Fruit fly (Drosophila melanogaster) whole organism, embryonic: Measurements from ENCODE around the gene ND-SGDH.

Source experiments
- Ada2b ChIP-seq: fragments of 200-800 bp; sonication (Bioruptor generic); IDR thresholded peaks from 2 replicates; pipeline ENCODE4 v1.3.6; 2022; ENCODE audit warnings: missing biosample characterization, missing genetic modification characterization
- Atf-2 ChIP-seq: fragments of 200-800 bp; sonication (Bioruptor generic); optimal IDR thresholded peaks from 2 replicates; lab custom pipeline; 2016; ENCODE audit warnings: missing biosample characterization, missing genetic modification characterization
- CG1024 ChIP-seq: fragments of 200-800 bp; sonication (Bioruptor generic); IDR thresholded peaks from 2 replicates; pipeline ENCODE4 v1.3.6; 2022; ENCODE audit warnings: missing biosample characterization, missing genetic modification characterization
- CG10565 ChIP-seq: fragments of 200-800 bp; sonication (Bioruptor generic); optimal IDR thresholded peaks from 3 replicates; lab custom pipeline; 2016; ENCODE audit warnings: missing biosample characterization, mild to moderate bottlenecking, missing genetic modification characterization
- CG13287 ChIP-seq: fragments of 200-800 bp; sonication (Bioruptor generic); IDR thresholded peaks from 2 replicates; pipeline ENCODE4 v1.3.6; 2022; ENCODE audit warnings: missing biosample characterization, missing genetic modification characterization; ENCODE audit not compliant: partially characterized antibody
- CG16815 ChIP-seq: fragments of 200-800 bp; sonication (Bioruptor generic); optimal IDR thresholded peaks from 3 replicates; lab custom pipeline; 2017; ENCODE audit warnings: missing biosample characterization, mild to moderate bottlenecking, missing genetic modification characterization
- CG17359 ChIP-seq: fragments of 200-800 bp; sonication (Bioruptor generic); optimal IDR thresholded peaks from 3 replicates; lab custom pipeline; 2018; ENCODE audit warnings: missing biosample characterization, mild to moderate bottlenecking, missing genetic modification characterization, moderate library complexity
- CG17568 ChIP-seq: fragments of 200-800 bp; sonication (Bioruptor generic); optimal IDR thresholded peaks from 2 replicates; lab custom pipeline; 2018; ENCODE audit warnings: missing biosample characterization, mild to moderate bottlenecking, missing genetic modification characterization, moderate library complexity
- CG17612 ChIP-seq: fragments of 200-800 bp; sonication (Bioruptor generic); IDR thresholded peaks from 2 replicates; pipeline ENCODE4 v1.3.6; 2022; ENCODE audit warnings: missing biosample characterization, missing genetic modification characterization
- CG18262 ChIP-seq: fragments of 200-800 bp; optimal IDR thresholded peaks from 3 replicates; lab custom pipeline; 2019; ENCODE audit warnings: missing biosample characterization, mild to moderate bottlenecking, missing genetic modification characterization, moderate library complexity
- CG18599 ChIP-seq: fragments of 200-800 bp; sonication (Bioruptor generic); optimal IDR thresholded peaks from 3 replicates; lab custom pipeline; 2017; ENCODE audit warnings: missing biosample characterization, missing genetic modification characterization, mild to moderate bottlenecking, moderate library complexity, missing genetic modification reagents
- CG18619 ChIP-seq: fragments of 200-800 bp; sonication (Bioruptor generic); optimal IDR thresholded peaks from 3 replicates; lab custom pipeline; 2017; ENCODE audit warnings: missing biosample characterization, mild to moderate bottlenecking, missing genetic modification characterization
- CG18764 ChIP-seq: fragments of 200-800 bp; sonication (Bioruptor generic); optimal IDR thresholded peaks from 3 replicates; lab custom pipeline; 2016; ENCODE audit warnings: missing biosample characterization, missing genetic modification characterization
- CG2202 ChIP-seq: fragments of 200-800 bp; sonication (Bioruptor generic); optimal IDR thresholded peaks from 2 replicates; lab custom pipeline; 2018; ENCODE audit warnings: missing biosample characterization, mild to moderate bottlenecking, missing genetic modification characterization
- CG6689 ChIP-seq: fragments of 200-800 bp; sonication (Bioruptor generic); IDR thresholded peaks from 2 replicates; pipeline ENCODE4 v1.3.6; 2022; ENCODE audit warnings: missing biosample characterization, missing genetic modification characterization
- CG6791 ChIP-seq: fragments of 200-800 bp; sonication (Bioruptor generic); IDR thresholded peaks from 3 replicates; pipeline ENCODE4 v1.3.6; 2022; ENCODE audit warnings: missing biosample characterization, missing genetic modification characterization; ENCODE audit not compliant: partially characterized antibody
- Dek ChIP-seq: fragments of 200-800 bp; sonication (Bioruptor generic); optimal IDR thresholded peaks from 3 replicates; lab custom pipeline; 2019; ENCODE audit warnings: missing biosample characterization, mild to moderate bottlenecking, missing genetic modification characterization, moderate library complexity
- Dll ChIP-seq: fragments of 200-800 bp; sonication (Bioruptor generic); IDR thresholded peaks from 4 replicates; pipeline ENCODE4 v1.3.6; 2022; ENCODE audit warnings: missing biosample characterization, missing genetic modification characterization; ENCODE audit not compliant: partially characterized antibody
- HLH3B ChIP-seq: fragments of 200-800 bp; sonication (Bioruptor generic); IDR thresholded peaks from 2 replicates; pipeline ENCODE4 v1.3.6; 2022; ENCODE audit warnings: missing biosample characterization, missing genetic modification characterization
- HmgZ ChIP-seq: fragments of 200-800 bp; sonication (Bioruptor generic); optimal IDR thresholded peaks from 2 replicates; lab custom pipeline; 2018; ENCODE audit warnings: missing biosample characterization, mild to moderate bottlenecking, missing genetic modification characterization
- Hmr ChIP-seq: fragments of 200-800 bp; sonication (Bioruptor generic); optimal IDR thresholded peaks from 3 replicates; lab custom pipeline; 2017; ENCODE audit warnings: mild to moderate bottlenecking, missing biosample characterization, missing genetic modification reagents, missing genetic modification characterization
- Hr78 ChIP-seq, 2 experiments: fragments of 200-800 bp in 1 of 2; fragments of >200 bp in 1 of 2; sonication (Bioruptor generic) in 1 of 2; optimal IDR thresholded peaks; 2 replicates each; lab custom pipeline; 2017 to 2019; ENCODE audit warnings: missing biosample characterization in 2 of 2, missing genetic modification characterization in 2 of 2, mild to moderate bottlenecking in 1 of 2, moderate library complexity in 1 of 2
- Hsf ChIP-seq: fragments of 200-800 bp; sonication (Bioruptor generic); optimal IDR thresholded peaks from 3 replicates; lab custom pipeline; 2016; ENCODE audit warnings: missing biosample characterization, missing genetic modification characterization
- Lpt ChIP-seq: fragments of >200 bp; optimal IDR thresholded peaks from 2 replicates; lab custom pipeline; 2018; ENCODE audit warnings: missing biosample characterization, missing genetic modification characterization
- Mes4 ChIP-seq: fragments of 200-800 bp; sonication (Bioruptor generic); optimal IDR thresholded peaks from 2 replicates; lab custom pipeline; 2016; ENCODE audit warnings: missing biosample characterization, missing genetic modification characterization
- NC2α ChIP-seq: fragments of 200-800 bp; sonication (Bioruptor generic); optimal IDR thresholded peaks from 2 replicates; lab custom pipeline; 2016; ENCODE audit warnings: missing biosample characterization, missing genetic modification characterization
- NK7.1 ChIP-seq: fragments of 200-800 bp; sonication (Bioruptor generic); optimal IDR thresholded peaks from 3 replicates; lab custom pipeline; 2016; ENCODE audit warnings: missing biosample characterization, missing genetic modification characterization
- Poxn ChIP-seq: fragments of 200-800 bp; sonication (Bioruptor generic); IDR thresholded peaks from 2 replicates; pipeline ENCODE4 v1.3.6; 2022; ENCODE audit warnings: missing biosample characterization, missing genetic modification characterization
- az2 ChIP-seq: fragments of 200-800 bp; sonication (Bioruptor generic); optimal IDR thresholded peaks from 3 replicates; lab custom pipeline; 2016; ENCODE audit warnings: missing biosample characterization, missing genetic modification characterization
- cwo ChIP-seq: fragments of 200-800 bp; sonication (Bioruptor generic); optimal IDR thresholded peaks from 3 replicates; lab custom pipeline; 2017; ENCODE audit warnings: missing biosample characterization, missing genetic modification characterization, mild to moderate bottlenecking, moderate library complexity, missing genetic modification reagents
- gfzf ChIP-seq: fragments of 200-800 bp; sonication (Bioruptor generic); optimal IDR thresholded peaks from 2 replicates; lab custom pipeline; 2016; ENCODE audit warnings: missing biosample characterization, mild to moderate bottlenecking, missing genetic modification characterization, moderate library complexity
- insv ChIP-seq, 2 experiments: fragments of 200-800 bp; sonication (Bioruptor generic); optimal IDR thresholded peaks; 3 replicates each; lab custom pipeline; 2016 to 2018; ENCODE audit warnings: missing biosample characterization in 2 of 2, missing genetic modification characterization in 2 of 2
- inv ChIP-seq: fragments of 200-800 bp; sonication (Bioruptor generic); IDR thresholded peaks from 2 replicates; pipeline ENCODE4 v1.3.6; 2022; ENCODE audit warnings: missing biosample characterization, missing genetic modification characterization; ENCODE audit not compliant: partially characterized antibody
- maf-S ChIP-seq: fragments of 200-800 bp; sonication (Bioruptor generic); optimal IDR thresholded peaks from 2 replicates; lab custom pipeline; 2016; ENCODE audit warnings: missing biosample characterization, missing genetic modification characterization
- mam ChIP-seq: fragments of 200-800 bp; sonication (Bioruptor generic); optimal IDR thresholded peaks from 3 replicates; lab custom pipeline; 2016; ENCODE audit warnings: missing biosample characterization, missing genetic modification characterization
- oc ChIP-seq: fragments of 200-800 bp; sonication (Bioruptor generic); optimal IDR thresholded peaks from 2 replicates; lab custom pipeline; 2018; ENCODE audit warnings: missing biosample characterization, mild to moderate bottlenecking, missing genetic modification characterization, moderate library complexity
- odd ChIP-seq: fragments of 200-800 bp; sonication (Bioruptor generic); optimal IDR thresholded peaks from 2 replicates; lab custom pipeline; 2017; ENCODE audit warnings: missing biosample characterization, mild to moderate bottlenecking, missing genetic modification characterization
- onecut ChIP-seq: fragments of 200-800 bp; sonication (Bioruptor generic); IDR thresholded peaks from 2 replicates; pipeline ENCODE4 v1.3.6; 2022; ENCODE audit warnings: missing biosample characterization, missing genetic modification characterization
- otp ChIP-seq: fragments of 200-800 bp; sonication (Bioruptor generic); IDR thresholded peaks from 3 replicates; pipeline ENCODE4, ENCODE4 v1.3.6; 2022; ENCODE audit warnings: missing biosample characterization, missing genetic modification characterization
- pb ChIP-seq: fragments of 200-800 bp; sonication (Bioruptor generic); optimal IDR thresholded peaks from 3 replicates; lab custom pipeline; 2016; ENCODE audit warnings: missing biosample characterization, missing genetic modification characterization
- pfk ChIP-seq: fragments of 200-800 bp; sonication (Bioruptor generic); optimal IDR thresholded peaks from 2 replicates; lab custom pipeline; 2018; ENCODE audit warnings: missing biosample characterization, mild to moderate bottlenecking, missing genetic modification characterization, moderate library complexity
- pho ChIP-seq: fragments of 200-800 bp; sonication (Bioruptor generic); optimal IDR thresholded peaks from 2 replicates; lab custom pipeline; 2016; ENCODE audit warnings: missing biosample characterization, missing genetic modification characterization
- schlank ChIP-seq: fragments of 200-800 bp; sonication (Bioruptor generic); optimal IDR thresholded peaks from 2 replicates; lab custom pipeline; 2018; ENCODE audit warnings: missing biosample characterization, mild to moderate bottlenecking, missing genetic modification characterization
- sqz ChIP-seq: fragments of 200-800 bp; sonication (Bioruptor generic); optimal IDR thresholded peaks from 3 replicates; lab custom pipeline; 2018; ENCODE audit warnings: missing biosample characterization, mild to moderate bottlenecking, missing genetic modification characterization
- tio ChIP-seq: fragments of 200-800 bp; sonication (Bioruptor generic); optimal IDR thresholded peaks from 2 replicates; lab custom pipeline; 2017; ENCODE audit warnings: missing biosample characterization, missing genetic modification characterization, inconsistent platforms
- toy ChIP-seq: fragments of 200-800 bp; sonication (Bioruptor generic); IDR thresholded peaks from 2 replicates; pipeline ENCODE4 v1.3.6; 2022; ENCODE audit warnings: missing biosample characterization, missing genetic modification characterization
- tup ChIP-seq: fragments of 200-800 bp; sonication (Bioruptor generic); optimal IDR thresholded peaks from 2 replicates; lab custom pipeline; 2016; ENCODE audit warnings: missing biosample characterization, mild to moderate bottlenecking, missing genetic modification characterization, moderate library complexity
- vnd ChIP-seq: fragments of 200-800 bp; sonication (Bioruptor generic); IDR thresholded peaks from 3 replicates; pipeline ENCODE4 v1.3.6; 2022; ENCODE audit warnings: missing biosample characterization, missing genetic modification characterization; ENCODE audit not compliant: partially characterized antibody
- zen2 ChIP-seq: fragments of 200-800 bp; sonication (Bioruptor generic); IDR thresholded peaks from 3 replicates; pipeline ENCODE4 v1.3.6; 2022; ENCODE audit warnings: missing biosample characterization, missing genetic modification characterization; ENCODE audit not compliant: partially characterized antibody

Gene ND-SGDH

DNA sequence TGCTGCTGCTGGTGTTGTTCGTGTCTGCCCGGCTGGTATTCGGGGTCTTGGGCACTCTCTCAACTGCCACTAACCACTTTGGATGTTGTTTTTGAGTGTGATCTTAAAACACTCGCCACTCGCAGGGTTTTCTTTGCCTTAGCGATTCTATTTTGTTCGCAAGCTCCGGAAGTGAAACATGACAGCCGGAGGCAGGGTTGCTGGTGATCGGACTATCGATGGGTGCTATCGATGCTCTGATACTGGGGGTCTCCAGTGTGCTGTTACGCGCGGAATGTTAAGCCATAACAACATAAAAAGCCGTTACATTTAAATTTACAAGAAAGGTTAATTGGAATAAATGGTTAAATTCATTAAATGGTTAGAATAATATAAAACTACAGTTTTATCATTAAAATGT, 13.4 kb downstream of the ND-SGDH start, which contains the start of gene yps (continued):
- TF ChIP-seq Hmr (GFP tag; lab: Kevin White, UChicago), result peak; percentile 99
- peak; percentile 86 for TF ChIP-seq CG18262 (tag; lab: Kevin White, UChicago)
- TF ChIP-seq insv (GFP tag; optimal IDR thresholded peaks at IDR 0.05; lab: Kevin White, UChicago), result peak in 1 of 2 experiments; percentile 85
- peak; percentile 81 for TF ChIP-seq CG6791 (GFP tag; lab: Robert Waterston, UW)
- TF ChIP-seq NK7.1, result peak; percentile 92
- peak; percentile 87 for TF ChIP-seq pho (GFP tag; lab: Kevin White, UChicago)
- peak; percentile 78; the same call in 1 of the 2 replicates for TF ChIP-seq toy
- peak in 1 of 2 experiments; percentile 41 for TF ChIP-seq Hr78 (GFP tag; optimal IDR thresholded peaks at IDR 0.05; lab: Kevin White, UChicago)
- peak; percentile 77; the same call in 1 of the 2 replicates for TF ChIP-seq Ada2b (GFP tag; lab: Robert Waterston, UW)
- TF ChIP-seq zen2 (GFP tag; lab: Robert Waterston, UW), result no peak; the same call in 1 of the 3 replicates
- TF ChIP-seq gfzf (GFP tag; lab: Kevin White, UChicago), result peak; percentile 39
- 0 out of 2 replicates have a peak, but pooled peaks have one; percentile 17 for TF ChIP-seq Poxn (GFP tag; lab: Robert Waterston, UW)
- TF ChIP-seq Dll (GFP tag; lab: Robert Waterston, UW), result peak; percentile 69; the same call in 3 of the 4 replicates
- TF ChIP-seq CG18619 (GFP tag; lab: Kevin White, UChicago), result peak; percentile 96
- peak; percentile 82 for TF ChIP-seq cwo (GFP tag; lab: Kevin White, UChicago)
- peak; percentile 77 for TF ChIP-seq CG6689
- TF ChIP-seq Lpt (GFP tag; lab: Kevin White, UChicago), result no peak
- peak; percentile 93 for TF ChIP-seq CG2202 (tag; lab: Kevin White, UChicago)
- TF ChIP-seq CG17359, result peak; percentile 93
- TF ChIP-seq odd, result peak; percentile 98
- TF ChIP-seq Hsf (GFP tag; lab: Kevin White, UChicago), result peak; percentile 90
- peak; percentile 96 for TF ChIP-seq pb
- peak; percentile 77 for TF ChIP-seq mam (GFP tag; lab: Kevin White, UChicago)
- peak; percentile 84 for TF ChIP-seq CG13287 (GFP tag; lab: Robert Waterston, UW)
- peak; percentile 55 for TF ChIP-seq CG16815 (GFP tag; lab: Kevin White, UChicago)
- peak; percentile 93 for TF ChIP-seq maf-S
- peak; percentile 87; the same call in 1 of the 2 replicates for TF ChIP-seq HLH3B
- TF ChIP-seq HmgZ (tag; lab: Kevin White, UChicago), result peak; percentile 95
- peak; percentile 68 for TF ChIP-seq inv (GFP tag; lab: Robert Waterston, UW)
- TF ChIP-seq Mes4 (GFP tag; lab: Kevin White, UChicago), result peak; percentile 97
- no peak for TF ChIP-seq tio
- peak; percentile 79 for TF ChIP-seq CG17612 (GFP tag; lab: Robert Waterston, UW)
- peak; percentile 90 for TF ChIP-seq CG1024 (GFP tag; lab: Robert Waterston, UW)
- TF ChIP-seq schlank (tag; lab: Kevin White, UChicago), result peak; percentile 97
- peak; percentile 95 for TF ChIP-seq onecut
- peak; percentile 87 for TF ChIP-seq Atf-2 (GFP tag; lab: Kevin White, UChicago)
- no peak for TF ChIP-seq CG10565
- peak; percentile 96 for TF ChIP-seq CG17568 (GFP tag; lab: Kevin White, UChicago)
- peak; percentile 49; the same call in 1 of the 3 replicates for TF ChIP-seq vnd
- peak; percentile 96 for TF ChIP-seq CG18599
- TF ChIP-seq Dek (tag; lab: Kevin White, UChicago), result peak; percentile 85
- TF ChIP-seq tup, result peak; percentile 90
- TF ChIP-seq pfk, result peak; percentile 88
- peak; percentile 87 for TF ChIP-seq NC2α (GFP tag; lab: Kevin White, UChicago)
- TF ChIP-seq az2 (GFP tag; lab: Kevin White, UChicago), result peak; percentile 82
- TF ChIP-seq otp, result peak; percentile 97
- TF ChIP-seq CG18764 (GFP tag; lab: Kevin White, UChicago), result peak; percentile 93
- peak; percentile 86 for TF ChIP-seq oc (tag; lab: Kevin White, UChicago)
- TF ChIP-seq sqz, result peak; percentile 91
